Worm (Caenorhabditis elegans): ENCODE data around the gene twk-14.

twk-14 gene

ce11 chrV:12395699-12396098 is at the start of gene twk-14:
twk-14 (minus strand) TSS chrV:12395706.
- no peak for TF ChIP-seq ceh-36 (tag; optimal IDR thresholded peaks at IDR 0.05)
- no peak for TF ChIP-seq hnd-1 (tag; optimal IDR thresholded peaks at IDR 0.05)
- TF ChIP-seq B0310.2 (tag; optimal IDR thresholded peaks at IDR 0.05): no peak
- TF ChIP-seq ama-1 (optimal IDR thresholded peaks at IDR 0.05): no peak
- TF ChIP-seq tbx-37 (GFP tag; conservative IDR thresholded peaks at IDR 0.05): no peak
- TF ChIP-seq aly-1 (tag; optimal IDR thresholded peaks at IDR 0.05): no peak
- TF ChIP-seq sea-1 (GFP tag; conservative IDR thresholded peaks at IDR 0.05): no peak
- no peak for TF ChIP-seq scrt-1 (GFP tag; IDR thresholded peaks at IDR 0.05)
- TF ChIP-seq pes-1 (GFP tag; IDR thresholded peaks at IDR 0.05): no peak
- no peak for TF ChIP-seq tra-4 (tag; optimal IDR thresholded peaks at IDR 0.05)
- TF ChIP-seq hmbx-1 (tag; optimal IDR thresholded peaks at IDR 0.05): no peak
- no peak for TF ChIP-seq tbx-11 (GFP tag; IDR thresholded peaks at IDR 0.05)
- TF ChIP-seq hmg-4 (GFP tag; optimal IDR thresholded peaks at IDR 0.05): no peak

ce11 chrV:12443754-12444153 is 48.2 kb upstream of the twk-14 start, which contains the start of gene pals-39:
pals-39 (minus strand) TSS chrV:12443854.
- no peak for TF ChIP-seq F13C5.2 (tag; optimal IDR thresholded peaks at IDR 0.05)
- no peak for TF ChIP-seq ets-7 (tag; optimal IDR thresholded peaks at IDR 0.05)
- TF ChIP-seq flt-1 (GFP tag; IDR thresholded peaks at IDR 0.05): no peak
- TF ChIP-seq scrt-1 (GFP tag; IDR thresholded peaks at IDR 0.05): no peak
- no peak for TF ChIP-seq ama-1 (optimal IDR thresholded peaks at IDR 0.05)
- TF ChIP-seq hmg-4 (GFP tag; optimal IDR thresholded peaks at IDR 0.05): no peak
- no peak for TF ChIP-seq sea-1 (GFP tag; conservative IDR thresholded peaks at IDR 0.05)
- TF ChIP-seq pes-1 (GFP tag; IDR thresholded peaks at IDR 0.05): no peak
- TF ChIP-seq hnd-1 (tag; optimal IDR thresholded peaks at IDR 0.05): no peak
- TF ChIP-seq ceh-13 (GFP tag; optimal IDR thresholded peaks at IDR 0.05): no peak
- TF ChIP-seq tbx-11 (GFP tag; IDR thresholded peaks at IDR 0.05): no peak
- no peak for TF ChIP-seq tbx-37 (GFP tag; conservative IDR thresholded peaks at IDR 0.05)

ce11 chrV:12441420-12441819 is 45.9 kb upstream of the twk-14 start, which contains the start of gene pals-37:
pals-37 (minus strand) TSS chrV:12441520.
- TF ChIP-seq sea-1 (GFP tag; conservative IDR thresholded peaks at IDR 0.05) (no peak), ama-1 (optimal IDR thresholded peaks at IDR 0.05) (no peak), F13C5.2 (tag; optimal IDR thresholded peaks at IDR 0.05) (no peak), aly-1 (tag; optimal IDR thresholded peaks at IDR 0.05) (no peak), ets-7 (tag; optimal IDR thresholded peaks at IDR 0.05) (no peak), scrt-1 (GFP tag; IDR thresholded peaks at IDR 0.05) (no peak), B0310.2 (tag; optimal IDR thresholded peaks at IDR 0.05) (no peak)

- no peak for TF ChIP-seq ama-1 (optimal IDR thresholded peaks at IDR 0.05)
- TF ChIP-seq ceh-36 (tag; optimal IDR thresholded peaks at IDR 0.05): no peak
- TF ChIP-seq B0310.2 (tag; optimal IDR thresholded peaks at IDR 0.05): no peak
- TF ChIP-seq aly-1 (tag; optimal IDR thresholded peaks at IDR 0.05): no peak
- TF ChIP-seq flt-1 (GFP tag; IDR thresholded peaks at IDR 0.05): no peak
- TF ChIP-seq tbx-11 (GFP tag; IDR thresholded peaks at IDR 0.05): no peak
These were observed 38.2 kb upstream of the twk-14 start, which contains the start of gene srh-25 for ce11 chrV:12433717-12434116. srh-25 (minus strand) TSS chrV:12433817.

ce11 chrV:12433105-12433504 is 37.6 kb upstream of the twk-14 start:
- TF ChIP-seq ceh-13 (GFP tag; optimal IDR thresholded peaks at IDR 0.05) (no peak), pes-1 (GFP tag; IDR thresholded peaks at IDR 0.05) (no peak), hnd-1 (tag; optimal IDR thresholded peaks at IDR 0.05) (no peak), hmg-4 (GFP tag; optimal IDR thresholded peaks at IDR 0.05) (no peak), hmbx-1 (tag; optimal IDR thresholded peaks at IDR 0.05) (no peak)

ce11 chrV:12432111-12432510 is 36.6 kb upstream of the twk-14 start, which contains the start of gene C54D10.13:
C54D10.13 (minus strand) TSS chrV:12432289.
- TF ChIP-seq ets-7 (tag; optimal IDR thresholded peaks at IDR 0.05): no peak
- TF ChIP-seq aly-1 (tag; optimal IDR thresholded peaks at IDR 0.05): no peak
- no peak for TF ChIP-seq scrt-1 (GFP tag; IDR thresholded peaks at IDR 0.05)
- no peak for TF ChIP-seq F13C5.2 (tag; optimal IDR thresholded peaks at IDR 0.05)

ce11 chrV:12429039-12429438 is 33.5 kb upstream of the twk-14 start, which contains the start of gene C54D10.5:
C54D10.5 (plus strand) TSS chrV:12429339.
- TF ChIP-seq tbx-11 (GFP tag; IDR thresholded peaks at IDR 0.05) (no peak), flt-1 (GFP tag; IDR thresholded peaks at IDR 0.05) (no peak), hmg-4 (GFP tag; optimal IDR thresholded peaks at IDR 0.05) (no peak), tbx-37 (GFP tag; conservative IDR thresholded peaks at IDR 0.05) (no peak), ceh-36 (tag; optimal IDR thresholded peaks at IDR 0.05) (no peak), ama-1 (optimal IDR thresholded peaks at IDR 0.05) (no peak), hnd-1 (tag; optimal IDR thresholded peaks at IDR 0.05) (no peak), F13C5.2 (tag; optimal IDR thresholded peaks at IDR 0.05) (no peak), ceh-13 (GFP tag; optimal IDR thresholded peaks at IDR 0.05) (no peak)

- TF ChIP-seq ceh-13 (GFP tag; optimal IDR thresholded peaks at IDR 0.05): no peak
- TF ChIP-seq flt-1 (GFP tag; IDR thresholded peaks at IDR 0.05): no peak
- TF ChIP-seq tbx-37 (GFP tag; conservative IDR thresholded peaks at IDR 0.05): no peak
- no peak for TF ChIP-seq hnd-1 (tag; optimal IDR thresholded peaks at IDR 0.05)
- TF ChIP-seq hmbx-1 (tag; optimal IDR thresholded peaks at IDR 0.05): no peak
- TF ChIP-seq hmg-4 (GFP tag; optimal IDR thresholded peaks at IDR 0.05): no peak
- no peak for TF ChIP-seq ets-7 (tag; optimal IDR thresholded peaks at IDR 0.05)
- TF ChIP-seq scrt-1 (GFP tag; IDR thresholded peaks at IDR 0.05): no peak
- no peak for TF ChIP-seq sea-1 (GFP tag; conservative IDR thresholded peaks at IDR 0.05)
- no peak for TF ChIP-seq tra-4 (tag; optimal IDR thresholded peaks at IDR 0.05)
- no peak for TF ChIP-seq F13C5.2 (tag; optimal IDR thresholded peaks at IDR 0.05)
These were observed 32.3 kb upstream of the twk-14 start for ce11 chrV:12427826-12428225.

- TF ChIP-seq tra-4 (tag; optimal IDR thresholded peaks at IDR 0.05): no peak
- TF ChIP-seq sea-1 (GFP tag; conservative IDR thresholded peaks at IDR 0.05): no peak
These were observed 25.9 kb upstream of the twk-14 start for ce11 chrV:12421360-12421759.

Data from whole organism, early embryonic.